Fruit fly (Drosophila melanogaster) Kc167 (cell line): ENCODE results near the gene Naam.

ENCODE experiments used
- Myc ChIP-seq: fragments of >200 bp; optimal IDR thresholded peaks from 2 replicates; lab custom pipeline; 2017; ENCODE audit warnings: missing external identifiers
- Sin3A ChIP-seq: fragments of >200 bp; optimal IDR thresholded peaks from 2 replicates; lab custom pipeline; 2018; ENCODE audit warnings: missing external identifiers
- h ChIP-seq: fragments of >200 bp; optimal IDR thresholded peaks from 3 replicates; lab custom pipeline; 2018; ENCODE audit warnings: missing external identifiers
- insv ChIP-seq: fragments of >200 bp; optimal IDR thresholded peaks from 3 replicates; lab custom pipeline; 2018; ENCODE audit warnings: missing external identifiers
- psq ChIP-seq: fragments of >200 bp; optimal IDR thresholded peaks from 2 replicates; lab custom pipeline; 2017; ENCODE audit warnings: missing external identifiers
- ttk ChIP-seq: sonication (Bioruptor generic); optimal IDR thresholded peaks from 2 replicates; lab custom pipeline; 2017; ENCODE audit warnings: missing external identifiers

Naam gene

dm6 chr3R:19641498-19642065 is 29.7 kb upstream of the Naam start:
- no peak for TF ChIP-seq h
- no peak for TF ChIP-seq psq (lab: Kevin White, UChicago)
- TF ChIP-seq insv (lab: Kevin White, UChicago): no peak
- no peak for TF ChIP-seq Myc (lab: Kevin White, UChicago)
- no peak for TF ChIP-seq ttk
- TF ChIP-seq Sin3A: no peak

- TF ChIP-seq h: no peak
- TF ChIP-seq psq (lab: Kevin White, UChicago): no peak
- no peak for TF ChIP-seq insv (lab: Kevin White, UChicago)
Measured at dm6 chr3R:19642092-19642892, 29.0 kb upstream of the Naam start, which contains the start of gene subdued. subdued (minus strand) TSS chr3R:19642722.

DNA sequence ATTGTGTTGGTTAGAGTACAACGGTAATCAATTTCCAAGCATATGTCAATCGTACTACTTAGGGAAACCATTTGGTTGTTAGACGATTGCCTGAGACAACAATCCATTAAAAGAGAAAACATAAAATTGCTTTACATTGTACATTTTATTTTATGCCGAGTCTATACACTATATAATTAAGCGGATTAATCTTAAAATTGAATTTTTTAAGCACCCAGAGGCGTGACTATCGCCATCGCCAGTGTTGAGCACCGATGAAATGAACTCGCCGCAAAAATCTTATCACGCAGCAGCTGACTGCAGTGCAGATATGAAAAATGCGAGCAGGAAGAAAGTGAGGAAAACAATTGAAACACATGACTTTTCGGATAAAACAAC is 28.4 kb upstream of the Naam start:
- no peak for TF ChIP-seq h
- TF ChIP-seq insv (lab: Kevin White, UChicago): no peak
- no peak for TF ChIP-seq ttk
- no peak for TF ChIP-seq psq (lab: Kevin White, UChicago)
- no peak for TF ChIP-seq Sin3A
- TF ChIP-seq Myc (lab: Kevin White, UChicago): no peak

dm6 chr3R:19644094-19644900 is 27.0 kb upstream of the Naam start, which contains the start of gene Vha13:
Vha13 (minus strand) TSS chr3R:19644386.
- TF ChIP-seq ttk (no peak), h (no peak), psq (lab: Kevin White, UChicago) (no peak), insv (lab: Kevin White, UChicago) (no peak)

dm6 chr3R:19644901-19645204 is 26.4 kb upstream of the Naam start, which contains the start of gene Nup58:
Nup58 (plus strand) TSS chr3R:19645026.
- TF ChIP-seq psq (lab: Kevin White, UChicago) (no peak), ttk (no peak)

DNA sequence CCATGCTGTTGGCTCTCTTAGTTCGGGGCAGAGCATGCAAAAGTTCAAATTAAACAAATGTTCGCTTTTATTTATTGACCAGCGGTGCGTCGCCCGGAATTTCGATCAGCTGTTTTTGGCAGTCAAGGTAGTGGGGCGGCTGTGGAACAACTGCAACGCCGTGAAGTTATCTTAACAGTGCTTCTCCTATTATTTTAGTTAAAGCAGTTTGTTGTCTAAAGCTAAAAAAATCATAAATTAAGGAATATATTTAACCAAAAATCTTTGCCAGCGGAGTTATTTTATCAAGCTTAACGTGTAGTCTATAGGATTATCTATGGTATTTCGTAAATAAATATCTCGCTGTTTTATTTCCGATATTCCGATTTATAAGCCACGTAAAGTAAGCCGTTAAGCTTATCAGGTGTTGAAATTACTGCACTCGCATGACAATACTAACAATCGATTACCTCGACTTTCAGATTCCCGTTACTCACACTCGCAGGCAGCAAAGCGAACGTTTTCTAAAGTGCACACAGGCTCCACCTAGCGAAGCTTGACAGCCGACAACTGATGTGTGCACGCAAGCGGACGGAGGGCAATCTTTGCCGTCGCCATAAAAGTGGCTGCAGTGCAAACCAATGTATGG is 22.8 kb upstream of the Naam start, which contains the start of the genes CG6195 and CG31220:
Gene CG6195 (minus strand): TSS at position 122 of the 628 bp plus-strand sequence.
Gene CG31220 (plus strand): TSS at position 199 of the 628 bp plus-strand sequence.
- TF ChIP-seq psq (lab: Kevin White, UChicago) (no peak), Sin3A (no peak), insv (lab: Kevin White, UChicago) (no peak), ttk (no peak), Myc (lab: Kevin White, UChicago) (no peak), h (no peak)

DNA sequence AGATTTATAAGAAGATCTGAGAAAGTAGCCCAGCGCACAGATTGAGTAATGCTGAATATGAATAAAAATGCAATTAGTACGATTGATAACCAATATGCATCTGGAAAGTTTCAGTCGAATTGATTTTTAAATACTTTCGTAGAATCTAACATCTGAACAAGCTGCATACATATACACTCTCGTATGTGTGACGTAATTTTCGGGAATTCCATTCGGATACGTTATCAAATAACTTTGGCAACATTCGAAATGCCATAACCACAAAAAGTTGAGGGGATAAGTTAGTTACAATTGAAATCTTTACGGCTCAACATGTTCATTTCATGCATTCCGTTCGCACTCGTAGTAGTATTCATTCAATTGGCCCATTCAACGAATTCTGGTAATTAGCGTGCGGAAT is 20.5 kb upstream of the Naam start, which contains the start of gene CG31219:
Gene CG31219 (plus strand): TSS at position 301 of the 400 bp plus-strand sequence.
- no peak for TF ChIP-seq Myc (lab: Kevin White, UChicago)
- no peak for TF ChIP-seq h
- TF ChIP-seq insv (lab: Kevin White, UChicago): no peak
- TF ChIP-seq ttk: no peak
- TF ChIP-seq Sin3A: no peak

DNA sequence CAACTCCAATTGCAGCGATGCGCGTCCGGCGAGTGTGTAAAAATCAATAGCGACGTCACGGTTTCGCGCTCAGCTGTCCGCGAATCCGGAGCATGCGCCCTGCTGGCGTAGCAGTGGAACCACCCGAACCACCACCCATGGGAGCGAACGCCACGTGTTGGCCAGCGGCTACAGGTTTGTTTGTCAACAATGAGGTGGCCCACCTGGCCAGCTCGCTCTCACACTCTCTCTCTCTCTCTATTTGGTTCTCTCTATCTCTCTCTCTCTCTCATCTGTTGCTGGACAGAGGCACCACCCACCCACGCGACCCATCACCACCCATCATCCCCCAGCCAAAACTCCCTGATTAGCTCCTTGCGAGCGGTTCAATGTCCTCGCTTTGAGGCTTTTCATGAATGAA is 14.8 kb upstream of the Naam start:
- TF ChIP-seq h: no peak
- TF ChIP-seq Myc (lab: Kevin White, UChicago): no peak
- TF ChIP-seq ttk: no peak
- TF ChIP-seq Sin3A: no peak
- no peak for TF ChIP-seq insv (lab: Kevin White, UChicago)
- TF ChIP-seq psq (lab: Kevin White, UChicago): no peak

- no peak for TF ChIP-seq Sin3A
Measured at dm6 chr3R:19657235-19657634, 14.0 kb upstream of the Naam start.

DNA sequence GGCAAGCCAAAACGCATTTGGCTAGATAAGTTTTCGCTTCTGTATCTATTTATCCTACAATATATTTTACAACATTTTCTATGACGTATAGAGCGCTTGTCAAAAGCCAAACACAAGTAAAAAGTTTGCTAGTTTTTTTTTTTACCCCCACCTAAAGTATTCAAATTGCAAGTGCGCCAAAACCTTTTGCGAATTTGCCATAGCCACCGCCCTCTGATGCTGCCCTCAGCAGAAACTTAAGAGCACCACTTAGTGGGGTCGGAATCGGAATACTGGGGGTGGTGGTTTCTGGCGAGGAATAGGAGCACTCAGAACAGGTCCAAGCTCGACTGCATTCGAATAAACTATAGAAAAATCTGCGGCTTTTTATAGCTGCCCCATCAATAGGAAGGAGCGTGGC is 13.5 kb upstream of the Naam start, which contains the start of gene CG6184:
Gene CG6184 (minus strand): TSS at position 101 of the 400 bp plus-strand sequence.
- no peak for TF ChIP-seq Myc (lab: Kevin White, UChicago)
- TF ChIP-seq h: no peak
- TF ChIP-seq psq (lab: Kevin White, UChicago): no peak
- no peak for TF ChIP-seq Sin3A
- no peak for TF ChIP-seq ttk

DNA sequence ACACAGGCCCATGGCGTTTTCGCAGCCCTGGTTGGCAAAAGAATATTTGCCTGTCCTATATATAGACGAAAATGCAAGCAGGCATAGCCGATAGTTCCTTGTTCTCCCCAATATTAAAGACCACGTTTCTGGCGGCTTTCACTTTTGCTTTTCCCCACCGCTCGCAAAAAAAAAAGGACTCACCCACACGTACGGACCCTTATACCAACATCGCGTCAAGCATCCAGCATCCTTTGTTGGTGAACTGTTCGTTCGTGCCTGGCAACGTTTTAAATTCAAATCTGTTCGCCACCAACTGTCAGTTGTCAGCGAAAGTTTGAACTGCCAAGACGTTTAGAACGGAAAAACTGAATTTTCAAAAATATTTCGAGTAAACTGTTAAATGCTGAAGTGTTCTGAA is 11.8 kb upstream of the Naam start, which contains the start of gene ort:
Gene ort (plus strand): TSS at position 301 of the 400 bp plus-strand sequence.
- TF ChIP-seq Myc (lab: Kevin White, UChicago): no peak
- TF ChIP-seq Sin3A: no peak
- no peak for TF ChIP-seq psq (lab: Kevin White, UChicago)
- no peak for TF ChIP-seq ttk
- no peak for TF ChIP-seq insv (lab: Kevin White, UChicago)
- TF ChIP-seq h: no peak

DNA sequence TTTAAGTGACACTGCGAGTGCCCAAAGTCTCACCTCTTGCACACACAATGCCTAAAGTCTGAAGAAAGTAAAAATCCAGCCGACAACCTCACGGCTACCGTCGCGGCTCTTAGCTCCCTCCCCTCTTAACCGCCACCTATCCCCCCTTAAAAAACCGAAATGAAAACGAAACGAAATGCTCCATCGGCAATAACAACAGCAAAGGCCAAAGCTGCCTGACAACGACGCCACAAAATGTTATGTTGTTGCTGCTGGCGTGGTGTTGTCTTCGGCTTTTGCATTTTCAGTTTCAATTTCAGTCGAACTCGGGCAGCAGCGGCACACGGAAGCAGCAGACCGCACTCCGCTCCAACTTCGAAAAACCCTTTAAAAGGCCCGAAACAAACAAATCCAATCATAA is 6.5 kb upstream of the Naam start, which contains the start of gene CG7432:
Gene CG7432 (plus strand): TSS at position 295 of the 400 bp plus-strand sequence.
- no peak for TF ChIP-seq psq (lab: Kevin White, UChicago)
- TF ChIP-seq ttk: no peak
- TF ChIP-seq Myc (lab: Kevin White, UChicago): no peak
- TF ChIP-seq h: no peak
- TF ChIP-seq Sin3A: no peak
- no peak for TF ChIP-seq insv (lab: Kevin White, UChicago)
